Worm (Caenorhabditis elegans) whole organism, L3 larva: ENCODE measurements around the gene ndub-8.
A peak's percentile ranks its signal among the peaks of the same experiment; 100 is the strongest.

Experiments
- ZK546.5 ChIP-seq: sonication (generic microtip); optimal IDR thresholded peaks from 2 replicates; lab custom pipeline; 2017; ENCODE audit warnings: missing biosample characterization, missing genetic modification characterization
- ama-1 ChIP-seq: fragments of 150-350 bp; optimal IDR thresholded peaks from 2 replicates; lab custom pipeline; 2018
- ceh-16 ChIP-seq: sonication (generic microtip); optimal IDR thresholded peaks from 2 replicates; lab custom pipeline; 2017; ENCODE audit warnings: missing biosample characterization, missing genetic modification characterization
- ceh-28 ChIP-seq: fragments of 150-350 bp; optimal IDR thresholded peaks from 2 replicates; lab custom pipeline; 2014; ENCODE audit warnings: missing biosample characterization, missing genetic modification reagents, missing genetic modification characterization
- ceh-82 ChIP-seq: fragments of 150-350 bp; optimal IDR thresholded peaks from 2 replicates; lab custom pipeline; 2014; ENCODE audit warnings: missing biosample characterization, missing genetic modification characterization
- ceh-9 ChIP-seq: sonication (generic microtip); optimal IDR thresholded peaks from 2 replicates; lab custom pipeline; 2018; ENCODE audit warnings: missing biosample characterization, missing genetic modification characterization
- daf-12 ChIP-seq: fragments of 150-350 bp; optimal IDR thresholded peaks from 2 replicates; lab custom pipeline; 2014; ENCODE audit warnings: missing biosample characterization, missing genetic modification reagents, missing genetic modification characterization
- egl-27 ChIP-seq: sonication (generic microtip); optimal IDR thresholded peaks from 4 replicates; lab custom pipeline; 2017; ENCODE audit warnings: missing biosample characterization, missing genetic modification reagents, missing genetic modification characterization
- egl-5 ChIP-seq: fragments of 150-350 bp; optimal IDR thresholded peaks from 2 replicates; lab custom pipeline; 2017; ENCODE audit warnings: missing biosample characterization, missing genetic modification reagents, missing genetic modification characterization, inconsistent platforms
- elt-1 ChIP-seq: fragments of 150-350 bp; optimal IDR thresholded peaks from 2 replicates; lab custom pipeline; 2014; ENCODE audit warnings: missing biosample characterization, missing genetic modification characterization
- elt-2 ChIP-seq: sonication (generic microtip); optimal IDR thresholded peaks from 2 replicates; lab custom pipeline; 2016; ENCODE audit warnings: missing genetic modification reagents, mild to moderate bottlenecking, missing genetic modification characterization, missing compliant biosample characterization
- fkh-2 ChIP-seq: fragments of 150-350 bp; optimal IDR thresholded peaks from 2 replicates; lab custom pipeline; 2014; ENCODE audit warnings: missing biosample characterization, missing genetic modification reagents, missing genetic modification characterization
- fos-1 ChIP-seq: fragments of 150-350 bp; optimal IDR thresholded peaks from 2 replicates; lab custom pipeline; 2014; ENCODE audit warnings: missing biosample characterization, missing genetic modification characterization
- hmg-11 ChIP-seq: sonication (generic microtip); optimal IDR thresholded peaks from 2 replicates; lab custom pipeline; 2016; ENCODE audit warnings: missing genetic modification characterization, missing compliant biosample characterization
- jun-1 ChIP-seq: fragments of 150-350 bp; optimal IDR thresholded peaks from 2 replicates; lab custom pipeline; 2014; ENCODE audit warnings: missing biosample characterization, missing genetic modification reagents, missing genetic modification characterization
- lin-15B ChIP-seq: fragments of 150-350 bp; optimal IDR thresholded peaks from 2 replicates; lab custom pipeline; 2014; ENCODE audit warnings: missing biosample characterization, missing genetic modification characterization
- lin-39 ChIP-seq: fragments of 150-350 bp; optimal IDR thresholded peaks from 2 replicates; lab custom pipeline; 2018; ENCODE audit warnings: missing biosample characterization, missing genetic modification reagents, missing genetic modification characterization
- lsy-12 ChIP-seq: sonication (generic microtip); optimal IDR thresholded peaks from 2 replicates; lab custom pipeline; 2016; ENCODE audit warnings: mild to moderate bottlenecking, missing genetic modification characterization, missing compliant biosample characterization
- mdl-1 ChIP-seq: fragments of 150-350 bp; optimal IDR thresholded peaks from 2 replicates; lab custom pipeline; 2014; ENCODE audit warnings: missing biosample characterization, missing genetic modification characterization
- nfya-1 ChIP-seq: sonication (generic microtip); optimal IDR thresholded peaks from 2 replicates; lab custom pipeline; 2017; ENCODE audit warnings: missing genetic modification characterization, mild to moderate bottlenecking, missing compliant biosample characterization, antibody characterized with exemption, moderate library complexity; ENCODE audit not compliant: insufficient read depth
- nhr-11 ChIP-seq: fragments of 150-350 bp; optimal IDR thresholded peaks from 2 replicates; lab custom pipeline; 2014; ENCODE audit warnings: missing biosample characterization, missing genetic modification characterization
- nhr-12 ChIP-seq: fragments of 150-350 bp; optimal IDR thresholded peaks from 2 replicates; lab custom pipeline; 2014; ENCODE audit warnings: missing biosample characterization, missing genetic modification characterization
- nhr-23 ChIP-seq: fragments of 150-350 bp; optimal IDR thresholded peaks from 2 replicates; lab custom pipeline; 2014; ENCODE audit warnings: missing biosample characterization, missing genetic modification reagents, missing genetic modification characterization
- nhr-25 ChIP-seq: sonication (generic microtip); optimal IDR thresholded peaks from 2 replicates; lab custom pipeline; 2017; ENCODE audit warnings: missing biosample characterization, missing genetic modification characterization
- nhr-43 ChIP-seq: sonication (generic microtip); optimal IDR thresholded peaks from 2 replicates; lab custom pipeline; 2016; ENCODE audit warnings: mild to moderate bottlenecking, missing genetic modification characterization, missing compliant biosample characterization; ENCODE audit not compliant: poor library complexity, severe bottlenecking
- nhr-76 ChIP-seq: fragments of 150-350 bp; sonication (generic microtip); optimal IDR thresholded peaks from 5 replicates; lab custom pipeline; 2014; ENCODE audit warnings: missing biosample characterization, missing genetic modification characterization
- nhr-77 ChIP-seq: fragments of 150-350 bp; optimal IDR thresholded peaks from 2 replicates; lab custom pipeline; 2014; ENCODE audit warnings: missing biosample characterization, missing genetic modification characterization
- pha-4 ChIP-seq: fragments of 150-350 bp; optimal IDR thresholded peaks from 2 replicates; lab custom pipeline; 2014; ENCODE audit warnings: missing biosample characterization, missing genetic modification reagents, missing genetic modification characterization
- pqm-1 ChIP-seq: fragments of 150-350 bp; optimal IDR thresholded peaks from 2 replicates; lab custom pipeline; 2017; ENCODE audit warnings: missing biosample characterization, missing genetic modification characterization, inconsistent platforms
- sea-2 ChIP-seq: fragments of 150-350 bp; sonication (generic microtip); optimal IDR thresholded peaks from 4 replicates; lab custom pipeline; 2014; ENCODE audit warnings: missing biosample characterization, missing genetic modification reagents, missing genetic modification characterization
- skn-1 ChIP-seq: fragments of 150-350 bp; optimal IDR thresholded peaks from 2 replicates; lab custom pipeline; 2014; ENCODE audit warnings: missing biosample characterization, missing genetic modification characterization
- snpc-4 ChIP-seq: fragments of 150-350 bp; optimal IDR thresholded peaks from 2 replicates; lab custom pipeline; 2014; ENCODE audit warnings: missing biosample characterization, missing genetic modification characterization
- tbx-2 ChIP-seq: sonication (generic microtip); optimal IDR thresholded peaks from 2 replicates; lab custom pipeline; 2016; ENCODE audit warnings: mild to moderate bottlenecking, missing genetic modification characterization, missing compliant biosample characterization
- unc-39 ChIP-seq: sonication (generic microtip); optimal IDR thresholded peaks from 4 replicates; lab custom pipeline; 2017; ENCODE audit warnings: missing biosample characterization, missing genetic modification characterization
- zag-1 ChIP-seq: fragments of 150-350 bp; optimal IDR thresholded peaks from 2 replicates; lab custom pipeline; 2014; ENCODE audit warnings: missing biosample characterization, missing genetic modification characterization
- ztf-11 ChIP-seq: fragments of 150-350 bp; optimal IDR thresholded peaks from 2 replicates; lab custom pipeline; 2014; ENCODE audit warnings: missing biosample characterization, missing genetic modification characterization
- ztf-4 ChIP-seq: fragments of 150-350 bp; optimal IDR thresholded peaks from 2 replicates; lab custom pipeline; 2014; ENCODE audit warnings: missing biosample characterization, missing genetic modification characterization

ndub-8 gene

ce11 chrII:13888278-13888677 is 15.6 kb downstream of the ndub-8 start, which contains the start of gene mcd-1:
mcd-1 (plus strand) TSS chrII:13888544.
- TF ChIP-seq ceh-28 (tag; lab: Kevin White, UChicago), result peak; percentile 27
- no peak for TF ChIP-seq fkh-2 (tag; lab: Kevin White, UChicago)
- peak; percentile 89 for TF ChIP-seq lin-15B (tag; lab: Kevin White, UChicago)
- TF ChIP-seq nhr-23 (tag; lab: Kevin White, UChicago), result peak; percentile 32
- peak; percentile 89 for TF ChIP-seq pha-4 (tag; lab: Kevin White, UChicago)
- no peak for TF ChIP-seq mdl-1 (tag; lab: Kevin White, UChicago)
- TF ChIP-seq ceh-9 (tag; lab: Kevin White, UChicago), result no peak
- TF ChIP-seq lin-39 (tag; lab: Kevin White, UChicago), result peak; percentile 68
- no peak for TF ChIP-seq skn-1 (tag; lab: Kevin White, UChicago)
- peak; percentile 80 for TF ChIP-seq nfya-1 (tag; lab: Kevin White, UChicago)
- TF ChIP-seq nhr-77 (tag; lab: Kevin White, UChicago), result peak; percentile 28
- TF ChIP-seq elt-2, result peak; percentile 17
- TF ChIP-seq hmg-11 (tag; lab: Kevin White, UChicago), result peak; percentile 28
- TF ChIP-seq snpc-4, result peak; percentile 25

- TF ChIP-seq nhr-25 (tag; lab: Kevin White, UChicago) (no peak), nhr-76 (no peak), nhr-11 (no peak), ceh-16 (tag; lab: Kevin White, UChicago) (no peak), ztf-11 (tag; lab: Kevin White, UChicago) (no peak), nhr-43 (tag; lab: Kevin White, UChicago) (no peak), pqm-1 (tag; lab: Kevin White, UChicago) (no peak), elt-1 (no peak), ztf-4 (no peak), fkh-2 (tag; lab: Kevin White, UChicago) (no peak), daf-12 (tag; lab: Kevin White, UChicago) (no peak), nhr-77 (tag; lab: Kevin White, UChicago) (no peak), zag-1 (tag; lab: Kevin White, UChicago) (no peak), nhr-12 (no peak), skn-1 (tag; lab: Kevin White, UChicago) (no peak), ceh-28 (tag; lab: Kevin White, UChicago) (no peak), sea-2 (GFP tag; lab: Kevin White, UChicago) (no peak), lsy-12 (tag; lab: Kevin White, UChicago) (no peak)
Observed at ce11 chrII:13896279-13896774, 23.7 kb downstream of the ndub-8 start.

ce11 chrII:13899777-13900176 is 27.1 kb downstream of the ndub-8 start:
- TF ChIP-seq sea-2 (GFP tag; lab: Kevin White, UChicago) (no peak), ceh-28 (tag; lab: Kevin White, UChicago) (peak; percentile 88)
- TF ChIP-seq, all 47 proteins: peak for 1

DNA sequence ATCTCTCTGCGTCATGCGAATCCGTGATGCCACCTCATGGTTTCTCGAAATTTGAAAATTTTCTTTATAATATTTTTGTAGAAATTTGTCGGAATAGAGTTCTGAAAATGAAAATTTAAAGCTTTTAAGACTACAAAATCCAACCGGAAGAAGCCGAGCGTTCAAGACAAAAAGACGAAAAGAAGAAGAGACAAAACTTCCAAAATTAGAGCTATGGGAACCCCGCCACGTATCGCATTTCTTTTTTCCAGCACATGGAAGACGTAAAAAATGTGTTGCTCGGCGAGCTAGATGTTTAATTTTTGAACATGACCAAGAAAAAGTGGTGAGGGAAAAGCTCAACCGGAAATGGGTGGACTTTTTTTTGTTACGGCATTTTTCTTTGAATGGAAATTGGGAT is 29.3 kb downstream of the ndub-8 start, which contains the start of gene W02B8.1:
Gene W02B8.1, minus strand, starts transcription at position 101 of the 400 bp plus-strand sequence.
- TF ChIP-seq fkh-2 (tag; lab: Kevin White, UChicago), result no peak
- no peak for TF ChIP-seq jun-1 (tag; lab: Kevin White, UChicago)
- TF ChIP-seq daf-12 (tag; lab: Kevin White, UChicago), result no peak
- no peak for TF ChIP-seq egl-5 (tag; lab: Kevin White, UChicago)
- no peak for TF ChIP-seq elt-2
- no peak for TF ChIP-seq egl-27 (tag; lab: Kevin White, UChicago)
- TF ChIP-seq pqm-1 (tag; lab: Kevin White, UChicago), result no peak
- no peak for TF ChIP-seq nhr-25 (tag; lab: Kevin White, UChicago)
- TF ChIP-seq unc-39 (tag; lab: Kevin White, UChicago), result no peak
- no peak for TF ChIP-seq nhr-43 (tag; lab: Kevin White, UChicago)
- no peak for TF ChIP-seq snpc-4
- TF ChIP-seq ZK546.5 (tag; lab: Kevin White, UChicago), result no peak
- no peak for TF ChIP-seq ama-1 (lab: Kevin White, UChicago)
- no peak for TF ChIP-seq ceh-82 (tag; lab: Kevin White, UChicago)
- TF ChIP-seq pha-4 (tag; lab: Kevin White, UChicago), result no peak
- TF ChIP-seq lin-15B (tag; lab: Kevin White, UChicago), result no peak
- TF ChIP-seq fos-1, result no peak
- TF ChIP-seq tbx-2 (tag; lab: Kevin White, UChicago), result no peak
- TF ChIP-seq ceh-16 (tag; lab: Kevin White, UChicago), result no peak
- TF ChIP-seq nhr-76, result no peak
- TF ChIP-seq, all 47 proteins: peak for 0
